Worm (Caenorhabditis elegans) whole organism, L4/young adult: ENCODE results near the gene T16G12.12.
A peak's percentile ranks its signal among the peaks of the same experiment; 100 is the strongest.
"Not testable (repeated sequence)": the region's sequence is repeated elsewhere in the genome, so short reads cannot be mapped to it uniquely, and the experiment has no call there.

Experiments
- W03F9.2 ChIP-seq: fragments of 150-350 bp; optimal IDR thresholded peaks from 2 replicates; lab custom pipeline; 2014; ENCODE audit warnings: missing biosample characterization, missing genetic modification characterization
- dao-5 ChIP-seq: sonication (generic microtip); optimal IDR thresholded peaks from 2 replicates; lab custom pipeline; 2016; ENCODE audit warnings: missing genotype, missing genetic modification characterization, moderate library complexity, missing compliant biosample characterization
- him-1 ChIP-seq: sonication (generic microtip); optimal IDR thresholded peaks from 2 replicates; lab custom pipeline; 2016; ENCODE audit warnings: missing genotype, missing genetic modification reagents, missing genetic modification characterization, missing compliant biosample characterization

The T16G12.12 gene

ce11 chrIII:10037150-10037549 lies 16.3 kb upstream of the T16G12.12 start, which contains the start of gene M04D8.7:
Gene M04D8.7 (plus strand): TSS chrIII:10037450.
- TF ChIP-seq dao-5 = no peak
- no peak for TF ChIP-seq him-1 (tag; lab: Kevin White, UChicago)
- TF ChIP-seq W03F9.2 (tag; lab: Kevin White, UChicago) = no peak

ce11 chrIII:10040013-10040412 lies 13.4 kb upstream of the T16G12.12 start, which contains the start of gene T16G12.7:
Gene T16G12.7 (minus strand): TSS chrIII:10040113.
- TF ChIP-seq W03F9.2 (tag; lab: Kevin White, UChicago) = no peak
- no peak for TF ChIP-seq him-1 (tag; lab: Kevin White, UChicago)
- no peak for TF ChIP-seq dao-5

- TF ChIP-seq W03F9.2 (tag; lab: Kevin White, UChicago) = no peak
- no peak for TF ChIP-seq dao-5
- no peak for TF ChIP-seq him-1 (tag; lab: Kevin White, UChicago)
Measured at ce11 chrIII:10049682-10050081, 3.7 kb upstream of the T16G12.12 start, which contains the start of gene T16G12.1. Gene T16G12.1 (minus strand): TSS chrIII:10049857.

- not testable (repeated sequence) for TF ChIP-seq him-1 (tag; lab: Kevin White, UChicago); W03F9.2 (tag; lab: Kevin White, UChicago); dao-5
Measured at ce11 chrIII:10050321-10050720, 3.1 kb upstream of the T16G12.12 start, which contains the start of gene T16G12.3. Gene T16G12.3 (plus strand): TSS chrIII:10050621.

ce11 chrIII:10056033-10056432 lies 2.6 kb downstream of the T16G12.12 start, which contains the start of gene T16G12.10:
Gene T16G12.10 (minus strand): TSS chrIII:10056133.
- TF ChIP-seq him-1 (tag; lab: Kevin White, UChicago) (no peak), dao-5 (no peak), W03F9.2 (tag; lab: Kevin White, UChicago) (no peak)

ce11 chrIII:10057518-10057917 lies 4.1 kb downstream of the T16G12.12 start, which contains the start of gene T16G12.4:
Gene T16G12.4 (plus strand): TSS chrIII:10057818.
- TF ChIP-seq W03F9.2 (tag; lab: Kevin White, UChicago) (no peak), him-1 (tag; lab: Kevin White, UChicago) (no peak), dao-5 (no peak)

ce11 chrIII:10059002-10059401 lies 5.6 kb downstream of the T16G12.12 start, which contains the start of gene T16G12.8:
Gene T16G12.8 (plus strand): TSS chrIII:10059302.
- TF ChIP-seq W03F9.2 (tag; lab: Kevin White, UChicago) (no peak), dao-5 (no peak), him-1 (tag; lab: Kevin White, UChicago) (no peak)

ce11 chrIII:10060573-10060972 lies 7.2 kb downstream of the T16G12.12 start, which contains the start of gene T16G12.13:
Gene T16G12.13 (plus strand): TSS chrIII:10060865.
- TF ChIP-seq W03F9.2 (tag; lab: Kevin White, UChicago) = no peak
- TF ChIP-seq him-1 (tag; lab: Kevin White, UChicago) = no peak
- TF ChIP-seq dao-5 = no peak

- no peak for TF ChIP-seq dao-5
- peak; percentile 51 for TF ChIP-seq W03F9.2 (tag; lab: Kevin White, UChicago)
Measured at ce11 chrIII:10064140-10064539, 10.7 kb downstream of the T16G12.12 start, which contains the start of gene ekl-6. Gene ekl-6 (plus strand): TSS chrIII:10064404.

- TF ChIP-seq him-1 (tag; lab: Kevin White, UChicago) (no peak), dao-5 (no peak), W03F9.2 (tag; lab: Kevin White, UChicago) (no peak)
Measured at ce11 chrIII:10069278-10069677, 15.9 kb downstream of the T16G12.12 start, which contains the start of gene T16G12.6. Gene T16G12.6 (plus strand): TSS chrIII:10069578.

- no peak for TF ChIP-seq dao-5
- TF ChIP-seq W03F9.2 (tag; lab: Kevin White, UChicago) = no peak
- TF ChIP-seq him-1 (tag; lab: Kevin White, UChicago) = no peak
Measured at ce11 chrIII:10076042-10076441, 22.6 kb downstream of the T16G12.12 start.

- TF ChIP-seq W03F9.2 (tag; lab: Kevin White, UChicago) (no peak), dao-5 (no peak), him-1 (tag; lab: Kevin White, UChicago) (no peak)
Measured at ce11 chrIII:10078151-10078550, 24.7 kb downstream of the T16G12.12 start, which contains the start of gene T16G12.9. Gene T16G12.9 (minus strand): TSS chrIII:10078251.

- TF ChIP-seq him-1 (tag; lab: Kevin White, UChicago) (no peak), dao-5 (no peak), W03F9.2 (tag; lab: Kevin White, UChicago) (no peak)
Measured at ce11 chrIII:10078784-10079183, 25.4 kb downstream of the T16G12.12 start.

- no peak for TF ChIP-seq him-1 (tag; lab: Kevin White, UChicago)
- TF ChIP-seq dao-5 = no peak
- no peak for TF ChIP-seq W03F9.2 (tag; lab: Kevin White, UChicago)
Measured at ce11 chrIII:10083242-10083641, 29.8 kb downstream of the T16G12.12 start, which contains the start of gene T16H12.3. Gene T16H12.3 (minus strand): TSS chrIII:10083292.
